Worm (Caenorhabditis elegans) whole organism, L1 larva: ENCODE results near the gene wht-3.
A peak's percentile ranks its signal among the peaks of the same experiment; 100 is the strongest.

ENCODE experiments used
- C16A3.4 ChIP-seq: fragments of 150-350 bp; optimal IDR thresholded peaks from 2 replicates; lab custom pipeline; 2014; ENCODE audit warnings: missing biosample characterization, missing genetic modification characterization
- Y116A8C.19 ChIP-seq: sonication (generic microtip); optimal IDR thresholded peaks from 2 replicates; lab custom pipeline; 2016; ENCODE audit warnings: missing compliant biosample characterization, missing genetic modification characterization, borderline replicate concordance
- blmp-1 ChIP-seq: fragments of 150-350 bp; optimal IDR thresholded peaks from 2 replicates; lab custom pipeline; 2014; ENCODE audit warnings: missing biosample characterization, missing genetic modification characterization
- ceh-88 ChIP-seq: fragments of 200-800 bp; sonication (Bioruptor generic); IDR thresholded peaks from 2 replicates; pipeline ENCODE4 v1.3.6; 2022; ENCODE audit warnings: missing genetic modification characterization, missing compliant biosample characterization
- dpl-1 ChIP-seq, 3 experiments: fragments of 150-350 bp in 2 of 3; sonication (generic microtip) in 1 of 3; optimal IDR thresholded peaks; 2 replicates each; lab custom pipeline; 2014 to 2017; ENCODE audit warnings: missing biosample characterization in 3 of 3, missing genetic modification characterization in 3 of 3, missing genetic modification reagents in 3 of 3
- dsc-1 ChIP-seq: sonication (generic microtip); optimal IDR thresholded peaks from 2 replicates; lab custom pipeline; 2016; ENCODE audit warnings: mild to moderate bottlenecking, missing genetic modification characterization, missing compliant biosample characterization
- efl-1 ChIP-seq, 4 experiments: fragments of 150-350 bp; optimal IDR thresholded peaks in 3 of 4; peaks in 1 of 4; 1 replicate in 1 of 4; 2 replicates in 3 of 4; lab custom pipeline; 2014; ENCODE audit warnings: missing biosample characterization in 2 of 4, missing genetic modification characterization in 2 of 4, missing genetic modification reagents in 2 of 4
- efl-3 ChIP-seq: fragments of 200-800 bp; sonication (Bioruptor generic); optimal IDR thresholded peaks from 2 replicates; lab custom pipeline; 2018; ENCODE audit warnings: mild to moderate bottlenecking, missing genetic modification characterization, missing compliant biosample characterization
- elt-3 ChIP-seq, 6 experiments: fragments of 150-350 bp in 1 of 6; sonication (generic microtip); optimal IDR thresholded peaks; 2 replicates each; lab custom pipeline; 2017 to 2018; ENCODE audit warnings: missing biosample characterization in 6 of 6, missing genetic modification characterization in 6 of 6, inconsistent platforms in 1 of 6
- fkh-10 ChIP-seq: sonication (generic microtip); optimal IDR thresholded peaks from 2 replicates; lab custom pipeline; 2017; ENCODE audit warnings: missing biosample characterization, missing genetic modification reagents, missing genetic modification characterization
- fos-1 ChIP-seq: fragments of 150-350 bp; optimal IDR thresholded peaks from 2 replicates; lab custom pipeline; 2014; ENCODE audit warnings: missing biosample characterization, missing genetic modification characterization
- grh-1 ChIP-seq: fragments of 200-800 bp; sonication (Bioruptor generic); IDR thresholded peaks from 2 replicates; pipeline ENCODE4 v1.3.6; 2022; ENCODE audit warnings: missing genetic modification reagents, missing genetic modification characterization, missing compliant biosample characterization
- hpl-2 ChIP-seq: fragments of 150-350 bp; optimal IDR thresholded peaks from 2 replicates; lab custom pipeline; 2014; ENCODE audit warnings: missing biosample characterization, missing genetic modification reagents, missing genetic modification characterization
- isw-1 ChIP-seq: fragments of 200-800 bp; sonication (Bioruptor generic); IDR thresholded peaks from 2 replicates; pipeline ENCODE4 v1.3.6; 2022; ENCODE audit warnings: missing genetic modification characterization, missing compliant biosample characterization
- jun-1 ChIP-seq: fragments of 150-350 bp; optimal IDR thresholded peaks from 2 replicates; lab custom pipeline; 2014; ENCODE audit warnings: missing biosample characterization, missing genetic modification reagents, missing genetic modification characterization
- lin-14 ChIP-seq: fragments of 200-800 bp; sonication (Bioruptor generic); optimal IDR thresholded peaks from 2 replicates; lab custom pipeline; 2018; ENCODE audit warnings: mild to moderate bottlenecking, missing genetic modification characterization, moderate library complexity, missing compliant biosample characterization
- lin-15B ChIP-seq: fragments of 150-350 bp; sonication (generic microtip); optimal IDR thresholded peaks from 3 replicates; lab custom pipeline; 2014; ENCODE audit warnings: missing biosample characterization, missing genetic modification characterization
- lir-3 ChIP-seq: sonication (generic microtip); optimal IDR thresholded peaks from 2 replicates; lab custom pipeline; 2016; ENCODE audit warnings: mild to moderate bottlenecking, missing genetic modification characterization, moderate library complexity, missing compliant biosample characterization; ENCODE audit not compliant: poor library complexity
- lsy-2 ChIP-seq, 2 experiments: fragments of 150-350 bp; optimal IDR thresholded peaks; 2 replicates each; lab custom pipeline; 2014; ENCODE audit warnings: missing biosample characterization in 2 of 2, missing genetic modification characterization in 2 of 2
- mep-1 ChIP-seq: fragments of 150-350 bp; optimal IDR thresholded peaks from 2 replicates; lab custom pipeline; 2014; ENCODE audit warnings: missing biosample characterization, missing genetic modification characterization
- nhr-12 ChIP-seq: sonication (generic microtip); optimal IDR thresholded peaks from 2 replicates; lab custom pipeline; 2017; ENCODE audit warnings: missing biosample characterization, missing genetic modification characterization
- nhr-237 ChIP-seq: fragments of 150-350 bp; optimal IDR thresholded peaks from 2 replicates; lab custom pipeline; 2014; ENCODE audit warnings: missing biosample characterization, missing genetic modification characterization
- nhr-28 ChIP-seq: fragments of 150-350 bp; optimal IDR thresholded peaks from 2 replicates; lab custom pipeline; 2014; ENCODE audit warnings: missing biosample characterization, missing genetic modification characterization
- nhr-47 ChIP-seq: sonication (generic microtip); optimal IDR thresholded peaks from 2 replicates; lab custom pipeline; 2016; ENCODE audit warnings: mild to moderate bottlenecking, missing genetic modification characterization, moderate library complexity, missing compliant biosample characterization
- nhr-76 ChIP-seq: sonication (generic microtip); optimal IDR thresholded peaks from 2 replicates; lab custom pipeline; 2017; ENCODE audit warnings: missing biosample characterization, missing genetic modification characterization
- nhr-84 ChIP-seq: sonication (generic microtip); optimal IDR thresholded peaks from 2 replicates; lab custom pipeline; 2017; ENCODE audit warnings: missing biosample characterization, missing genetic modification characterization
- nhr-85 ChIP-seq: sonication (generic microtip); peaks from one replicate; lab custom pipeline; 2016; ENCODE audit warnings: missing genetic modification characterization, inconsistent platforms, missing compliant biosample characterization
- nhr-90 ChIP-seq: sonication (generic microtip); optimal IDR thresholded peaks from 2 replicates; lab custom pipeline; 2016; ENCODE audit warnings: mild to moderate bottlenecking, missing genetic modification characterization, missing compliant biosample characterization; ENCODE audit not compliant: poor library complexity
- pag-3 ChIP-seq: sonication (generic microtip); optimal IDR thresholded peaks from 2 replicates; lab custom pipeline; 2017; ENCODE audit warnings: missing genetic modification characterization, mild to moderate bottlenecking, missing compliant biosample characterization, antibody characterized with exemption, borderline replicate concordance; ENCODE audit not compliant: insufficient read depth
- rnt-1 ChIP-seq: sonication (generic microtip); optimal IDR thresholded peaks from 2 replicates; lab custom pipeline; 2016; ENCODE audit warnings: mild to moderate bottlenecking, missing genetic modification characterization, moderate library complexity, missing compliant biosample characterization
- skn-1 ChIP-seq: fragments of 150-350 bp; optimal IDR thresholded peaks from 2 replicates; lab custom pipeline; 2014; ENCODE audit warnings: missing biosample characterization, missing genetic modification characterization
- snpc-4 ChIP-seq: fragments of 150-350 bp; optimal IDR thresholded peaks from 2 replicates; lab custom pipeline; 2014; ENCODE audit warnings: missing biosample characterization, missing genetic modification characterization
- sptf-1 ChIP-seq: fragments of 150-350 bp; optimal IDR thresholded peaks from 2 replicates; lab custom pipeline; 2014; ENCODE audit warnings: missing biosample characterization, missing genetic modification characterization
- sup-37 ChIP-seq: fragments of 200-800 bp; sonication (Bioruptor generic); optimal IDR thresholded peaks from 2 replicates; lab custom pipeline; 2018; ENCODE audit warnings: mild to moderate bottlenecking, missing genetic modification characterization, missing compliant biosample characterization
- tlp-1 ChIP-seq: fragments of 150-350 bp; optimal IDR thresholded peaks from 2 replicates; lab custom pipeline; 2014; ENCODE audit warnings: missing biosample characterization, missing genetic modification characterization
- unc-130 ChIP-seq: fragments of 150-350 bp; optimal IDR thresholded peaks from 2 replicates; lab custom pipeline; 2017; ENCODE audit warnings: missing biosample characterization, missing genetic modification characterization, inconsistent platforms
- unc-62 ChIP-seq: fragments of 150-350 bp; optimal IDR thresholded peaks from 2 replicates; lab custom pipeline; 2014; ENCODE audit warnings: missing biosample characterization, missing genetic modification reagents, missing genetic modification characterization
- unc-86 ChIP-seq: sonication (generic microtip); optimal IDR thresholded peaks from 2 replicates; lab custom pipeline; 2016; ENCODE audit warnings: missing genetic modification characterization, missing compliant biosample characterization
- vab-15 ChIP-seq: sonication (generic microtip); optimal IDR thresholded peaks from 2 replicates; lab custom pipeline; 2017; ENCODE audit warnings: missing genotype, mild to moderate bottlenecking, missing genetic modification characterization, missing compliant biosample characterization
- zag-1 ChIP-seq: fragments of 150-350 bp; optimal IDR thresholded peaks from 2 replicates; lab custom pipeline; 2014; ENCODE audit warnings: missing biosample characterization, missing genetic modification characterization
- zip-4 ChIP-seq: fragments of 200-800 bp; sonication (Bioruptor generic); optimal IDR thresholded peaks from 2 replicates; lab custom pipeline; 2018; ENCODE audit warnings: mild to moderate bottlenecking, missing genetic modification characterization, moderate library complexity, missing compliant biosample characterization

Gene wht-3

ce11 chrIII:4191091-4191638 is 39.8 kb upstream of the wht-3 start, which contains the start of gene dnj-16 (continued):
- TF ChIP-seq jun-1 (tag; lab: Kevin White, UChicago) (peak; percentile 18), dpl-1 (GFP tag; optimal IDR thresholded peaks at IDR 0.05; lab: Kevin White, UChicago) (peak in 1 of 3 experiments; percentile 20)

ce11 chrIII:4190241-4190640 is 38.8 kb upstream of the wht-3 start, which contains the start of gene spp-28:
spp-28 (minus strand) TSS chrIII:4190341.
- TF ChIP-seq C16A3.4 (tag; lab: Kevin White, UChicago) (no peak), lir-3 (tag; lab: Kevin White, UChicago) (no peak), nhr-90 (tag; lab: Kevin White, UChicago) (no peak)

- no peak for TF ChIP-seq lsy-2 (tag; optimal IDR thresholded peaks at IDR 0.05; lab: Kevin White, UChicago)
- no peak for TF ChIP-seq nhr-47 (tag; lab: Kevin White, UChicago)
- TF ChIP-seq ceh-88 = no peak
- no peak for TF ChIP-seq nhr-28 (tag; lab: Kevin White, UChicago)
- TF ChIP-seq blmp-1 = peak; percentile 98
- no peak for TF ChIP-seq nhr-84 (tag; lab: Kevin White, UChicago)
- no peak for TF ChIP-seq nhr-76 (tag; lab: Kevin White, UChicago)
- peak in 2 of 6 experiments; percentile 50 to 70 for TF ChIP-seq elt-3 (tag; optimal IDR thresholded peaks at IDR 0.05; lab: Kevin White, UChicago)
- TF ChIP-seq unc-86 (tag; lab: Kevin White, UChicago) = no peak
- TF ChIP-seq tlp-1 (tag; lab: Kevin White, UChicago) = no peak
- TF ChIP-seq lin-14 = no peak
- no peak for TF ChIP-seq isw-1
Observed at ce11 chrIII:4189602-4190001, 38.2 kb upstream of the wht-3 start.

- TF ChIP-seq blmp-1 (peak; percentile 98), snpc-4 (no peak)
Observed at ce11 chrIII:4187845-4188244, 36.4 kb upstream of the wht-3 start, which contains the start of gene R74.2. R74.2 (plus strand) TSS chrIII:4188160.

ce11 chrIII:4186751-4187309 is 35.4 kb upstream of the wht-3 start, which contains the start of gene lars-1:
lars-1 (minus strand) TSS chrIII:4186801.
- no peak for TF ChIP-seq nhr-85 (tag; lab: Kevin White, UChicago)
- no peak for TF ChIP-seq skn-1 (tag; lab: Kevin White, UChicago)
- peak in 1 of 2 experiments; percentile 29 for TF ChIP-seq lsy-2 (tag; optimal IDR thresholded peaks at IDR 0.05; lab: Kevin White, UChicago)
- no peak for TF ChIP-seq isw-1
- no peak for TF ChIP-seq mep-1 (tag; lab: Kevin White, UChicago)
- TF ChIP-seq pag-3 (tag; lab: Kevin White, UChicago) = peak; percentile 94
- TF ChIP-seq Y116A8C.19 = no peak
- no peak for TF ChIP-seq hpl-2 (GFP tag; lab: Kevin White, UChicago)
- no peak for TF ChIP-seq lin-15B
- no peak for TF ChIP-seq zip-4 (GFP tag; lab: Kevin White, UChicago)
- no peak for TF ChIP-seq nhr-12 (tag; lab: Kevin White, UChicago)
- no peak for TF ChIP-seq nhr-76 (tag; lab: Kevin White, UChicago)
- TF ChIP-seq efl-1 (optimal IDR thresholded peaks at IDR 0.05; lab: Kevin White, UChicago) = no peak
- TF ChIP-seq efl-1 (GFP tag; optimal IDR thresholded peaks at IDR 0.05 in 1 of 2; lab: Kevin White, UChicago) = peak in 1 of 2 experiments; percentile 81
- no peak for TF ChIP-seq vab-15
- no peak for TF ChIP-seq tlp-1 (tag; lab: Kevin White, UChicago)
- TF ChIP-seq fos-1 (tag; lab: Kevin White, UChicago) = no peak
- peak in 1 of 3 experiments; percentile 10 for TF ChIP-seq dpl-1 (GFP tag; optimal IDR thresholded peaks at IDR 0.05; lab: Kevin White, UChicago)
- no peak for TF ChIP-seq efl-3 (GFP tag; lab: Kevin White, UChicago)
- TF ChIP-seq fkh-10 = no peak
- TF ChIP-seq sptf-1 (tag; lab: Kevin White, UChicago) = no peak
- TF ChIP-seq dsc-1 (tag; lab: Kevin White, UChicago) = no peak
- no peak for TF ChIP-seq sup-37
- TF ChIP-seq grh-1 (GFP tag; lab: Robert Waterston, UW) = no peak
- TF ChIP-seq nhr-237 (tag; lab: Kevin White, UChicago) = no peak
- no peak for TF ChIP-seq nhr-47 (tag; lab: Kevin White, UChicago)
- peak; percentile 32 for TF ChIP-seq blmp-1
- TF ChIP-seq rnt-1 = peak; percentile 15
- no peak for TF ChIP-seq unc-130 (tag; lab: Kevin White, UChicago)
- TF ChIP-seq unc-62 (GFP tag; lab: Kevin White, UChicago) = no peak
- TF ChIP-seq lir-3 (tag; lab: Kevin White, UChicago) = peak; percentile 15
- TF ChIP-seq nhr-28 (tag; lab: Kevin White, UChicago) = no peak
- TF ChIP-seq zag-1 (tag; lab: Kevin White, UChicago) = no peak
